Worm (Caenorhabditis elegans) whole organism, L3 larva: ENCODE data around the gene cyp-34A8.

Experiments used
- R02D3.7 ChIP-seq: fragments of 150-350 bp; optimal IDR thresholded peaks from 2 replicates; lab custom pipeline; 2014; ENCODE audit warnings: missing biosample characterization, missing genetic modification characterization
- aly-2 ChIP-seq: fragments of 150-350 bp; optimal IDR thresholded peaks from 2 replicates; lab custom pipeline; 2014; ENCODE audit warnings: missing biosample characterization, missing genetic modification characterization
- ceh-28 ChIP-seq: fragments of 150-350 bp; optimal IDR thresholded peaks from 2 replicates; lab custom pipeline; 2014; ENCODE audit warnings: missing biosample characterization, missing genetic modification reagents, missing genetic modification characterization
- fkh-10 ChIP-seq: sonication (generic microtip); optimal IDR thresholded peaks from 2 replicates; lab custom pipeline; 2017; ENCODE audit warnings: missing biosample characterization, missing genetic modification reagents, missing genetic modification characterization
- fkh-2 ChIP-seq: fragments of 150-350 bp; optimal IDR thresholded peaks from 2 replicates; lab custom pipeline; 2014; ENCODE audit warnings: missing biosample characterization, missing genetic modification reagents, missing genetic modification characterization
- mdl-1 ChIP-seq: fragments of 150-350 bp; optimal IDR thresholded peaks from 2 replicates; lab custom pipeline; 2014; ENCODE audit warnings: missing biosample characterization, missing genetic modification characterization
- nfya-1 ChIP-seq: sonication (generic microtip); optimal IDR thresholded peaks from 2 replicates; lab custom pipeline; 2017; ENCODE audit warnings: missing genetic modification characterization, mild to moderate bottlenecking, missing compliant biosample characterization, antibody characterized with exemption, moderate library complexity; ENCODE audit not compliant: insufficient read depth
- nhr-28 ChIP-seq: fragments of 150-350 bp; optimal IDR thresholded peaks from 2 replicates; lab custom pipeline; 2014; ENCODE audit warnings: missing biosample characterization, missing genetic modification characterization
- pqm-1 ChIP-seq: fragments of 150-350 bp; optimal IDR thresholded peaks from 2 replicates; lab custom pipeline; 2017; ENCODE audit warnings: missing biosample characterization, missing genetic modification characterization, inconsistent platforms
- snpc-4 ChIP-seq: fragments of 150-350 bp; optimal IDR thresholded peaks from 2 replicates; lab custom pipeline; 2014; ENCODE audit warnings: missing biosample characterization, missing genetic modification characterization
- zag-1 ChIP-seq: fragments of 150-350 bp; optimal IDR thresholded peaks from 2 replicates; lab custom pipeline; 2014; ENCODE audit warnings: missing biosample characterization, missing genetic modification characterization

DNA sequence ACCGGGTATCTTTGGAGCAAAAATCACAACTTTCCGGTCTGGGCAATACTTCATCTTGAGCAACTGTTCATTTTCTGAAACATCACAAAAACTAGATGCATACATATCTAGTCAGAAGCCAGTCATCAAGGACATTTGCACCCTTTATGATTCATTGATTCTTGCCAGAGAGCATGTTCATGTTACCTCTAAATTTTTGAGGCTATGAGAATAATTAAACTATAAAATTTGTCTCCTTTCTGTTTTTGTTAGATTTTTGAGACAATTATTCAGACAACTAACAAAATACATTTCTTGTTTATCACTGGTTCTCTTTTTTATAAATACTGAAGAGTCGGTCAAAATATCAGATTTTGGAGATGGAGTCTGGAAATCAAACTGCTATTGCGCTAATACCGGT lies 51.1 kb downstream of the cyp-34A8 start, which contains the start of gene srx-67:
- no peak for TF ChIP-seq snpc-4
- no peak for TF ChIP-seq pqm-1 (tag; lab: Kevin White, UChicago)
- no peak for TF ChIP-seq ceh-28
- TF ChIP-seq nhr-28 (tag; lab: Kevin White, UChicago): no peak
- no peak for TF ChIP-seq fkh-10 (GFP tag; lab: Kevin White, UChicago)
- no peak for TF ChIP-seq nfya-1 (tag; lab: Kevin White, UChicago)
- TF ChIP-seq R02D3.7: no peak
- no peak for TF ChIP-seq aly-2 (tag; lab: Kevin White, UChicago)
- no peak for TF ChIP-seq mdl-1 (tag; lab: Kevin White, UChicago)
- no peak for TF ChIP-seq zag-1
- TF ChIP-seq fkh-2: no peak
